Fruit fly (Drosophila melanogaster): Measurements from ENCODE around the gene TwdlZ.

TwdlZ gene

dm6 chrX:16781055-16781454 lies 43.1 kb downstream of the TwdlZ start:
- peak; percentile 33 for TF ChIP-seq noc (tag; optimal IDR thresholded peaks at IDR 0.05)

- peak; percentile 46 for TF ChIP-seq noc (tag; optimal IDR thresholded peaks at IDR 0.05)
These were observed 44.4 kb downstream of the TwdlZ start for dm6 chrX:16782175-16782916.

- TF ChIP-seq noc (tag; optimal IDR thresholded peaks at IDR 0.05) = no peak
These were observed 45.2 kb downstream of the TwdlZ start, which contains the start of gene if for dm6 chrX:16783141-16783715. Gene if (minus strand): TSS chrX:16783434.

- TF ChIP-seq noc (tag; optimal IDR thresholded peaks at IDR 0.05) = no peak
These were observed 45.8 kb downstream of the TwdlZ start, which contains the start of gene mRpL22 for dm6 chrX:16783743-16784142. Gene mRpL22 (plus strand): TSS chrX:16783933.

- TF ChIP-seq noc (tag; optimal IDR thresholded peaks at IDR 0.05) = no peak
These were observed 49.0 kb downstream of the TwdlZ start, which contains the start of the genes CG9609 and Sap30 for dm6 chrX:16786860-16787415. Gene CG9609 (minus strand): TSS chrX:16787008. Gene Sap30 (plus strand): TSS chrX:16787283.

dm6 chrX:16787416-16787900 lies 49.5 kb downstream of the TwdlZ start:
- peak; percentile 9 for TF ChIP-seq noc (tag; optimal IDR thresholded peaks at IDR 0.05)

All from whole organism, larva.